Worm (Caenorhabditis elegans) whole organism, young adult: ENCODE measurements around the gene K07E8.6.
A peak's percentile ranks its signal among the peaks of the same experiment; 100 is the strongest.

Source experiments
- B0019.2 ChIP-seq: fragments of 200-800 bp; sonication (Bioruptor generic); conservative IDR thresholded peaks from 2 replicates; pipeline ENCODE4 v1.3.6; 2022; ENCODE audit warnings: missing genetic modification reagents, missing genetic modification characterization, missing compliant biosample characterization
- B0261.1 ChIP-seq: sonication (generic microtip); optimal IDR thresholded peaks from 2 replicates; lab custom pipeline; 2016; ENCODE audit warnings: mild to moderate bottlenecking, missing genetic modification characterization, moderate library complexity, missing compliant biosample characterization
- C06A6.2 ChIP-seq: fragments of 200-800 bp; sonication (Bioruptor generic); conservative IDR thresholded peaks from 2 replicates; pipeline ENCODE4 v1.3.6; 2022; ENCODE audit warnings: missing genetic modification characterization, missing compliant biosample characterization
- D2030.7 ChIP-seq: fragments of 200-800 bp; sonication (Bioruptor generic); IDR thresholded peaks from 2 replicates; pipeline ENCODE4 v1.3.6; 2022; ENCODE audit warnings: missing genetic modification reagents, missing genetic modification characterization, missing compliant biosample characterization
- F23B12.7 ChIP-seq: sonication (generic microtip); optimal IDR thresholded peaks from 2 replicates; lab custom pipeline; 2017; ENCODE audit warnings: missing genetic modification characterization, mild to moderate bottlenecking, missing compliant biosample characterization, antibody characterized with exemption, moderate library complexity; ENCODE audit not compliant: insufficient read depth
- F52B5.7 ChIP-seq: sonication (generic microtip); optimal IDR thresholded peaks from 2 replicates; lab custom pipeline; 2016; ENCODE audit warnings: mild to moderate bottlenecking, missing genetic modification characterization, missing compliant biosample characterization
- F55B11.4 ChIP-seq: sonication (generic microtip); optimal IDR thresholded peaks from 2 replicates; lab custom pipeline; 2016; ENCODE audit warnings: missing compliant biosample characterization, missing genetic modification characterization, borderline replicate concordance; ENCODE audit not compliant: insufficient read depth
- F57A8.1 ChIP-seq: fragments of 200-800 bp; sonication (Bioruptor generic); optimal IDR thresholded peaks from 2 replicates; lab custom pipeline; 2018; ENCODE audit warnings: mild to moderate bottlenecking, missing genetic modification characterization, moderate library complexity, missing compliant biosample characterization
- F57C9.4 ChIP-seq: sonication (generic microtip); optimal IDR thresholded peaks from 2 replicates; lab custom pipeline; 2017; ENCODE audit warnings: mild to moderate bottlenecking, missing genetic modification characterization, missing compliant biosample characterization
- Y53F4B.3 ChIP-seq: fragments of 200-800 bp; sonication (Bioruptor generic); IDR thresholded peaks from 2 replicates; pipeline ENCODE4 v1.3.6; 2022; ENCODE audit warnings: missing genetic modification reagents, missing genetic modification characterization, missing compliant biosample characterization
- Y56A3A.18 ChIP-seq: fragments of 200-800 bp; sonication (Bioruptor generic); IDR thresholded peaks from 2 replicates; pipeline ENCODE4 v1.3.6; 2022; ENCODE audit warnings: missing genetic modification reagents, missing genetic modification characterization, missing compliant biosample characterization
- Y79H2A.3 ChIP-seq: fragments of 200-800 bp; sonication (Bioruptor generic); conservative IDR thresholded peaks from 2 replicates; pipeline ENCODE4 v1.3.6; 2022; ENCODE audit warnings: missing genetic modification reagents, missing genetic modification characterization, missing compliant biosample characterization
- aptf-2 ChIP-seq: fragments of 200-800 bp; sonication (Bioruptor generic); conservative IDR thresholded peaks from 2 replicates; pipeline ENCODE4 v1.3.6; 2022; ENCODE audit warnings: missing genetic modification reagents, missing genetic modification characterization, missing compliant biosample characterization
- atf-7 ChIP-seq: sonication (generic microtip); optimal IDR thresholded peaks from 2 replicates; lab custom pipeline; 2017; ENCODE audit warnings: mild to moderate bottlenecking, missing genetic modification characterization, missing compliant biosample characterization
- bed-1 ChIP-seq: fragments of 200-800 bp; sonication (Bioruptor generic); IDR thresholded peaks from 2 replicates; pipeline ENCODE4 v1.3.6; 2022; ENCODE audit warnings: missing genetic modification reagents, missing genetic modification characterization, missing compliant biosample characterization
- ceh-27 ChIP-seq: fragments of 200-800 bp; sonication (Bioruptor generic); optimal IDR thresholded peaks from 2 replicates; lab custom pipeline; 2018; ENCODE audit warnings: mild to moderate bottlenecking, missing genetic modification characterization, moderate library complexity, missing compliant biosample characterization
- die-1 ChIP-seq: sonication (generic microtip); optimal IDR thresholded peaks from 2 replicates; lab custom pipeline; 2016; ENCODE audit warnings: missing genotype, mild to moderate bottlenecking, missing genetic modification characterization, missing compliant biosample characterization
- dpff-1 ChIP-seq: sonication (generic microtip); optimal IDR thresholded peaks from 2 replicates; lab custom pipeline; 2017; ENCODE audit warnings: mild to moderate bottlenecking, missing genetic modification characterization, missing compliant biosample characterization
- egl-44 ChIP-seq: fragments of 200-800 bp; sonication (Bioruptor generic); IDR thresholded peaks from 2 replicates; pipeline ENCODE4 v1.3.6; 2022; ENCODE audit warnings: missing genetic modification reagents, missing genetic modification characterization, missing compliant biosample characterization
- gei-17 ChIP-seq: fragments of 200-800 bp; sonication (Bioruptor generic); optimal IDR thresholded peaks from 2 replicates; lab custom pipeline; 2018; ENCODE audit warnings: mild to moderate bottlenecking, missing genetic modification characterization, missing compliant biosample characterization
- him-1 ChIP-seq: sonication (generic microtip); optimal IDR thresholded peaks from 2 replicates; lab custom pipeline; 2016; ENCODE audit warnings: missing genotype, missing genetic modification reagents, missing genetic modification characterization, missing compliant biosample characterization
- hlh-12 ChIP-seq: sonication (generic microtip); optimal IDR thresholded peaks from 2 replicates; lab custom pipeline; 2016; ENCODE audit warnings: missing genetic modification characterization, missing compliant biosample characterization
- hlh-26 ChIP-seq: fragments of 200-800 bp; sonication (Bioruptor generic); conservative IDR thresholded peaks from 2 replicates; pipeline ENCODE4 v1.3.6; 2022; ENCODE audit warnings: missing genetic modification reagents, missing genetic modification characterization, missing compliant biosample characterization
- hmg-1.2 ChIP-seq: fragments of 200-800 bp; sonication (Bioruptor generic); IDR thresholded peaks from 2 replicates; pipeline ENCODE4 v1.3.6; 2022; ENCODE audit warnings: missing genetic modification reagents, missing genetic modification characterization, missing compliant biosample characterization
- hmg-20 ChIP-seq: fragments of 200-800 bp; sonication (Bioruptor generic); IDR thresholded peaks from 2 replicates; pipeline ENCODE4 v1.3.6; 2022; ENCODE audit warnings: missing genetic modification reagents, missing genetic modification characterization, missing compliant biosample characterization
- lin-54 ChIP-seq: fragments of 200-800 bp; sonication (Bioruptor generic); optimal IDR thresholded peaks from 2 replicates; lab custom pipeline; 2018; ENCODE audit warnings: mild to moderate bottlenecking, missing genetic modification characterization, missing compliant biosample characterization
- lsl-1 ChIP-seq: fragments of 200-800 bp; sonication (Bioruptor generic); optimal IDR thresholded peaks from 2 replicates; lab custom pipeline; 2018; ENCODE audit warnings: mild to moderate bottlenecking, missing genetic modification characterization, moderate library complexity, missing compliant biosample characterization
- lsy-27 ChIP-seq: sonication (generic microtip); optimal IDR thresholded peaks from 2 replicates; lab custom pipeline; 2017; ENCODE audit warnings: missing genetic modification characterization, mild to moderate bottlenecking, missing compliant biosample characterization, antibody characterized with exemption, missing genotype, borderline replicate concordance; ENCODE audit not compliant: insufficient read depth
- mcd-1 ChIP-seq: fragments of 200-800 bp; sonication (Bioruptor generic); IDR thresholded peaks from 2 replicates; pipeline ENCODE4 v1.3.6; 2022; ENCODE audit warnings: missing genetic modification reagents, missing genetic modification characterization, missing compliant biosample characterization
- nfya-2 ChIP-seq: fragments of 200-800 bp; sonication (Bioruptor generic); IDR thresholded peaks from 2 replicates; pipeline ENCODE4 v1.3.6; 2022; ENCODE audit warnings: missing genetic modification reagents, missing genetic modification characterization, missing compliant biosample characterization
- nhr-120 ChIP-seq: fragments of 200-800 bp; sonication (Bioruptor generic); IDR thresholded peaks from 2 replicates; pipeline ENCODE4 v1.3.6; 2022; ENCODE audit warnings: missing genetic modification characterization, missing compliant biosample characterization
- nhr-27 ChIP-seq: fragments of 200-800 bp; sonication (Bioruptor generic); optimal IDR thresholded peaks from 2 replicates; lab custom pipeline; 2018; ENCODE audit warnings: mild to moderate bottlenecking, missing genetic modification characterization, moderate library complexity, missing compliant biosample characterization
- nhr-90 ChIP-seq: sonication (generic microtip); optimal IDR thresholded peaks from 2 replicates; lab custom pipeline; 2016; ENCODE audit warnings: missing genotype, mild to moderate bottlenecking, missing genetic modification characterization, missing compliant biosample characterization
- rpc-1 ChIP-seq, 2 experiments: fragments of 150-350 bp in 1 of 2; sonication (generic microtip) in 1 of 2; optimal IDR thresholded peaks; 2 replicates each; lab custom pipeline; 2014 to 2018; ENCODE audit warnings: missing biosample characterization in 1 of 2, missing genetic modification characterization in 1 of 2, missing genetic modification reagents in 1 of 2, missing genotype in 1 of 2
- snpc-1.3 ChIP-seq: sonication (generic microtip); optimal IDR thresholded peaks from 2 replicates; lab custom pipeline; 2017; ENCODE audit warnings: missing genetic modification characterization, mild to moderate bottlenecking, missing compliant biosample characterization, antibody characterized with exemption, moderate library complexity, missing genotype, missing genetic modification reagents; ENCODE audit not compliant: insufficient read depth
- snpc-4 ChIP-seq, 5 experiments: fragments of 150-350 bp in 1 of 5; sonication (generic microtip) in 4 of 5; optimal IDR thresholded peaks; 2 replicates each; lab custom pipeline; 2014 to 2018; ENCODE audit warnings: missing genetic modification characterization in 5 of 5, missing biosample characterization in 3 of 5, antibody characterized with exemption in 2 of 5, mild to moderate bottlenecking in 2 of 5, missing compliant biosample characterization in 2 of 5, missing genotype in 2 of 5, moderate library complexity in 2 of 5, missing genetic modification reagents in 1 of 5
- sptf-2 ChIP-seq: fragments of 200-800 bp; sonication (Bioruptor generic); optimal IDR thresholded peaks from 2 replicates; lab custom pipeline; 2018; ENCODE audit warnings: mild to moderate bottlenecking, missing genetic modification characterization, missing compliant biosample characterization
- tbp1 ChIP-seq: fragments of 200-800 bp; sonication (Bioruptor generic); optimal IDR thresholded peaks from 2 replicates; lab custom pipeline; 2018; ENCODE audit warnings: mild to moderate bottlenecking, missing genetic modification characterization, missing compliant biosample characterization
- tbx-9 ChIP-seq: sonication (generic microtip); optimal IDR thresholded peaks from 2 replicates; lab custom pipeline; 2016; ENCODE audit warnings: borderline replicate concordance, missing genetic modification characterization, inconsistent platforms, missing compliant biosample characterization
- unc-130 ChIP-seq: sonication (generic microtip); optimal IDR thresholded peaks from 2 replicates; lab custom pipeline; 2016; ENCODE audit warnings: missing genetic modification reagents, missing genetic modification characterization, missing compliant biosample characterization
- unc-62 ChIP-seq: fragments of 150-350 bp; optimal IDR thresholded peaks from 2 replicates; lab custom pipeline; 2014; ENCODE audit warnings: missing biosample characterization, missing genetic modification reagents, missing genetic modification characterization
- ztf-18 ChIP-seq: sonication (generic microtip); optimal IDR thresholded peaks from 2 replicates; lab custom pipeline; 2016; ENCODE audit warnings: missing genotype, mild to moderate bottlenecking, missing genetic modification characterization, missing compliant biosample characterization
- ztf-22 ChIP-seq: fragments of 200-800 bp; sonication (Bioruptor generic); optimal IDR thresholded peaks from 2 replicates; lab custom pipeline; 2018; ENCODE audit warnings: mild to moderate bottlenecking, missing genetic modification characterization, moderate library complexity, missing compliant biosample characterization
- ztf-25 ChIP-seq: fragments of 200-800 bp; sonication (Bioruptor generic); IDR thresholded peaks from 2 replicates; pipeline ENCODE4 v1.3.6; 2022; ENCODE audit warnings: missing genetic modification reagents, missing genetic modification characterization, missing compliant biosample characterization

The K07E8.6 gene

DNA sequence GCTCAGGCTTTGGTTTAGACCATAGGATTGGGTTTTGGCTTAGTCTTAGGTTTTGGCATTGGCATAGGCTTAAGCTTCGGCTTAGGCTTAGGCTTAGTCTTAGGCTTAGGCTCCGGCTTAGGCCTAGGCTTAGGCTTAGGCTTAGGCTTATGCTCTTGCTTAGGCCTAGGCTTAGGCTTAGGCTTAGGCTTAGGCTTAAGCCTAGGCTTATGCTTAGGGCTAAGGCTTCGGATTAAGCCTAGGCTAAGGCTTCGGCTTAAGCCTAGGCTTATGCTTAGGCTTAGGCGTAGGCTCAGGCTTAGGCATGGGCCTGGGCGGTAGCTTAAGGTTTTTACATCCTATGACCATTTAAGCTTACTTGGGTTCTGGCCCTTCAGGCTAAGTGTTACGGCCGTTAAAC is 12.0 kb upstream of the K07E8.6 start:
- no peak for TF ChIP-seq ztf-25 (GFP tag; lab: Robert Waterston, UW)
- TF ChIP-seq lin-54 (GFP tag; lab: Kevin White, UChicago) = no peak
- TF ChIP-seq egl-44 (GFP tag; lab: Robert Waterston, UW) = no peak
- TF ChIP-seq atf-7 = no peak
- no peak for TF ChIP-seq unc-62
- TF ChIP-seq hmg-20 = no peak
- TF ChIP-seq lsy-27 (tag; lab: Kevin White, UChicago) = no peak
- no peak for TF ChIP-seq nfya-2 (GFP tag; lab: Robert Waterston, UW)
- TF ChIP-seq dpff-1 (tag; lab: Kevin White, UChicago) = no peak
- no peak for TF ChIP-seq snpc-4 (GFP tag; optimal IDR thresholded peaks at IDR 0.05; lab: Kevin White, UChicago)
- no peak for TF ChIP-seq snpc-4 (tag; optimal IDR thresholded peaks at IDR 0.05; lab: Kevin White, UChicago)
- TF ChIP-seq ztf-22 (GFP tag; lab: Kevin White, UChicago) = no peak
- TF ChIP-seq snpc-1.3 (tag; lab: Kevin White, UChicago) = no peak
- no peak for TF ChIP-seq rpc-1 (optimal IDR thresholded peaks at IDR 0.05; lab: Kevin White, UChicago)
- no peak for TF ChIP-seq rpc-1 (tag; optimal IDR thresholded peaks at IDR 0.05; lab: Kevin White, UChicago)
- TF ChIP-seq him-1 = no peak
- TF ChIP-seq tbx-9 = no peak
- no peak for TF ChIP-seq F52B5.7 (tag; lab: Kevin White, UChicago)
- no peak for TF ChIP-seq hmg-1.2 (GFP tag; lab: Robert Waterston, UW)
- TF ChIP-seq bed-1 (GFP tag; lab: Robert Waterston, UW) = no peak
- TF ChIP-seq gei-17 = no peak
- TF ChIP-seq, all 124 proteins: peak for 0

DNA sequence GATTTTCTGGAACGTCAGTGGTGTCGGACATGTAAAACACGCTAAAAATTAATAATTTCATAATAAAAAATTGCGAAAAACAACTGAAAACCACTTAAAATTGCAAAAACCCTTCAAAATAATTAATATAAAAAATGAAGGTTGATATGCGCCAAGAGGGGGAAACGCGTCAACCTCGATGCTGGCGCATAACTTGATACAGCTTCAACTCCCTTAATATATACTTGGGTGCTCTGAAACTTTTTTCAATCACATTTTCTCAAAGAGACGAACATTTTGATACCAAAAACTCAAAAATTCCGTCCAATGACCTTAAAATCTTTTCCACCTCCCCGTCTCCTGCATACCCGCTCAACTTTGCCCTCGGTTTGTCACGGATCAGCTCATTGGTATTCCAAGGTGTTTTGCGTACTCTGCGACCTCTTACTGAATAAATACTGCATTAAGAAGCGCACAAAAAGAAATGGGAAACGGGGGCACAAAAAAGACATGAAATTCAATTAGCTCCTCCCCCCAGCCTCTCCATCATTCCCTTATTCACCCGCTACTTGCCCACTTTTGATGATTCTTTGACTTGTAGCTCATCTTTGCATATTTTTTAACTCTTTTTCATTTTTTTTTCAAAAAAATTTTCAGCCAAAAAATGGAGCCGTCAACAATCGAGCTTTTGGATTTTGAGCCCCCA is 11.1 kb upstream of the K07E8.6 start, which contains the start of the genes K07E8.7 and frpr-14:
K07E8.7 (minus strand) TSS at position 47 of the 685 bp plus-strand sequence.
frpr-14 (plus strand) TSS at position 635 of the 685 bp plus-strand sequence.
- TF ChIP-seq lsl-1 (GFP tag; lab: Kevin White, UChicago) (peak; percentile 4), nhr-90 (tag; lab: Kevin White, UChicago) (no peak), tbp1 (GFP tag; lab: Kevin White, UChicago) (no peak), ceh-27 (no peak), ztf-18 (tag; lab: Kevin White, UChicago) (peak; percentile 92), B0019.2 (no peak), nhr-120 (GFP tag; lab: Robert Waterston, UW) (no peak), mcd-1 (GFP tag; lab: Robert Waterston, UW) (peak; percentile 54; the same call in 1 of the 2 replicates), aptf-2 (GFP tag; lab: Robert Waterston, UW) (no peak), hlh-12 (no peak), die-1 (no peak), dpff-1 (tag; lab: Kevin White, UChicago) (no peak), F23B12.7 (peak; percentile 33), lin-54 (GFP tag; lab: Kevin White, UChicago) (no peak), F55B11.4 (tag; lab: Kevin White, UChicago) (no peak), F57C9.4 (tag; lab: Kevin White, UChicago) (no peak), D2030.7 (GFP tag; lab: Robert Waterston, UW) (no peak), hlh-26 (GFP tag; lab: Robert Waterston, UW) (no peak), F52B5.7 (tag; lab: Kevin White, UChicago) (no peak), nhr-27 (tag; lab: Kevin White, UChicago) (no peak), Y56A3A.18 (GFP tag; lab: Robert Waterston, UW) (no peak), C06A6.2 (GFP tag; lab: Robert Waterston, UW) (no peak), F57A8.1 (GFP tag; lab: Kevin White, UChicago) (no peak), Y79H2A.3 (GFP tag; lab: Robert Waterston, UW) (no peak), snpc-1.3 (tag; lab: Kevin White, UChicago) (no peak), Y53F4B.3 (no peak), hmg-1.2 (GFP tag; lab: Robert Waterston, UW) (0 out of 2 replicates have a peak, but pooled peaks have one; percentile 18), tbx-9 (no peak), sptf-2 (GFP tag; lab: Kevin White, UChicago) (no peak), hmg-20 (no peak), rpc-1 (optimal IDR thresholded peaks at IDR 0.05; lab: Kevin White, UChicago) (no peak), rpc-1 (tag; optimal IDR thresholded peaks at IDR 0.05; lab: Kevin White, UChicago) (no peak), unc-130 (GFP tag; lab: Kevin White, UChicago) (no peak), B0261.1 (no peak)
